1 fruit fly cellular context compared by ENCODE assay signal in genomic region chrX:8409793-8410192, dm6.
TF ChIP-seq lines count a peak whose summit lies in the region.

No protein-coding gene starts in this region.

TF ChIP-seq in whole organism, embryonic, 481 proteins besides CTCF, POLR2A, EP300 and RAD21 (continued from another document and continues in another):
- TF ChIP-seq onecut (GFP tag; IDR thresholded peaks at IDR 0.05; lab: Robert Waterston, UW) (peak; percentile 91), kni (GFP tag; optimal IDR thresholded peaks at IDR 0.05; lab: Kevin White, UChicago) (peak; percentile 87), tll (GFP tag; optimal IDR thresholded peaks at IDR 0.05; lab: Kevin White, UChicago) (no peak), zfh1 (GFP tag; IDR thresholded peaks at IDR 0.05; lab: Robert Waterston, UW) (peak; percentile 49; the same call in 1 of the 3 replicates), D19B (GFP tag; optimal IDR thresholded peaks at IDR 0.05; lab: Kevin White, UChicago) (no peak), BtbVII (GFP tag; optimal IDR thresholded peaks at IDR 0.05; lab: Kevin White, UChicago) (peak; percentile 74), CG15696 (tag; optimal IDR thresholded peaks at IDR 0.05; lab: Kevin White, UChicago) (peak; percentile 30), H2.0 (GFP tag; IDR thresholded peaks at IDR 0.05; lab: Robert Waterston, UW) (0 out of 2 replicates have a peak, but pooled peaks have one; percentile 18), Eip74EF (GFP tag; optimal IDR thresholded peaks at IDR 0.05; lab: Kevin White, UChicago) (peak in 1 of 2 experiments; percentile 12), CG5180 (GFP tag; optimal IDR thresholded peaks at IDR 0.05; lab: Kevin White, UChicago) (no peak), CG3163 (GFP tag; optimal IDR thresholded peaks at IDR 0.05; lab: Kevin White, UChicago) (no peak), GATAe (GFP tag; conservative IDR thresholded peaks at IDR 0.05; lab: Robert Waterston, UW) (no peak; the same call in 1 of the 2 replicates), CG10209 (GFP tag; optimal IDR thresholded peaks at IDR 0.05; lab: Kevin White, UChicago) (no peak), CG5245 (GFP tag; optimal IDR thresholded peaks at IDR 0.05; lab: Kevin White, UChicago) (no peak), CG8765 (GFP tag; IDR thresholded peaks at IDR 0.05; lab: Robert Waterston, UW) (peak; percentile 99), CG18262 (tag; optimal IDR thresholded peaks at IDR 0.05; lab: Kevin White, UChicago) (no peak), sima (GFP tag; optimal IDR thresholded peaks at IDR 0.05; lab: Kevin White, UChicago) (no peak), CG34422 (GFP tag; IDR thresholded peaks at IDR 0.05; lab: Robert Waterston, UW) (peak; percentile 78; the same call in 1 of the 3 replicates), CG5953 (GFP tag; IDR thresholded peaks at IDR 0.05; lab: Robert Waterston, UW) (no peak; the same call in 1 of the 2 replicates), Dip2 (GFP tag; IDR thresholded peaks at IDR 0.05; lab: Robert Waterston, UW) (no peak), Bdp1 (GFP tag; optimal IDR thresholded peaks at IDR 0.05; lab: Kevin White, UChicago) (no peak), Sox100B (GFP tag; optimal IDR thresholded peaks at IDR 0.05; lab: Kevin White, UChicago) (no peak), Hand (GFP tag; optimal IDR thresholded peaks at IDR 0.05; lab: Kevin White, UChicago) (peak; percentile 90), gt (GFP tag; IDR thresholded peaks at IDR 0.05; lab: Robert Waterston, UW) (no peak), ac (GFP tag; optimal IDR thresholded peaks at IDR 0.05; lab: Kevin White, UChicago) (no peak), grn (GFP tag; optimal IDR thresholded peaks at IDR 0.05; lab: Kevin White, UChicago) (no peak), prd (optimal IDR thresholded peaks at IDR 0.05; lab: Kevin White, UChicago) (no peak), prd (GFP tag; IDR thresholded peaks at IDR 0.05; lab: Robert Waterston, UW) (peak; percentile 36; the same call in 1 of the 3 replicates), CG1529 (GFP tag; optimal IDR thresholded peaks at IDR 0.05; lab: Kevin White, UChicago) (no peak), bsh (GFP tag; optimal IDR thresholded peaks at IDR 0.05; lab: Kevin White, UChicago) (peak in 1 of 2 experiments; percentile 67), pfk (GFP tag; optimal IDR thresholded peaks at IDR 0.05; lab: Kevin White, UChicago) (peak; percentile 79), CG12155 (GFP tag; optimal IDR thresholded peaks at IDR 0.05; lab: Kevin White, UChicago) (no peak), tin (GFP tag; optimal IDR thresholded peaks at IDR 0.05; lab: Kevin White, UChicago) (no peak), Side (GFP tag; optimal IDR thresholded peaks at IDR 0.05; lab: Kevin White, UChicago) (peak; percentile 37), CoRest (tag; optimal IDR thresholded peaks at IDR 0.05; lab: Kevin White, UChicago) (no peak), ci (GFP tag; IDR thresholded peaks at IDR 0.05; lab: Robert Waterston, UW) (peak; percentile 96), lov (optimal IDR thresholded peaks at IDR 0.05; lab: Kevin White, UChicago) (no peak), lov (GFP tag; IDR thresholded peaks at IDR 0.05; lab: Robert Waterston, UW) (peak; percentile 76; the same call in 2 of the 3 replicates), Deaf1 (tag; optimal IDR thresholded peaks at IDR 0.05; lab: Kevin White, UChicago) (peak; percentile 53), YL-1 (GFP tag; optimal IDR thresholded peaks at IDR 0.05; lab: Kevin White, UChicago) (peak; percentile 33), jing (GFP tag; optimal IDR thresholded peaks at IDR 0.05; lab: Kevin White, UChicago) (no peak), Atf6 (GFP tag; IDR thresholded peaks at IDR 0.05; lab: Robert Waterston, UW) (peak; percentile 97), Max (GFP tag; optimal IDR thresholded peaks at IDR 0.05; lab: Kevin White, UChicago) (no peak), CG1233 (GFP tag; optimal IDR thresholded peaks at IDR 0.05; lab: Kevin White, UChicago) (no peak), Med (GFP tag; lab: Kevin White, UChicago) (peak; percentile 90), C15 (GFP tag; IDR thresholded peaks at IDR 0.05; lab: Robert Waterston, UW) (peak; percentile 92; the same call in 2 of the 3 replicates), Dek (tag; optimal IDR thresholded peaks at IDR 0.05; lab: Kevin White, UChicago) (no peak), Doc2 (GFP tag; IDR thresholded peaks at IDR 0.05; lab: Robert Waterston, UW) (no peak), lbe (GFP tag; optimal IDR thresholded peaks at IDR 0.05; lab: Kevin White, UChicago) (peak; percentile 78), ATbp (GFP tag; optimal IDR thresholded peaks at IDR 0.05; lab: Kevin White, UChicago) (no peak), sisA (GFP tag; IDR thresholded peaks at IDR 0.05; lab: Robert Waterston, UW) (no peak), Adf1 (GFP tag; IDR thresholded peaks at IDR 0.05; lab: Robert Waterston, UW) (peak; percentile 93), ham (GFP tag; IDR thresholded peaks at IDR 0.05; lab: Robert Waterston, UW) (peak; percentile 42; the same call in 1 of the 2 replicates), MTF-1 (GFP tag; optimal IDR thresholded peaks at IDR 0.05; lab: Kevin White, UChicago; ENCODE audit: borderline replicate concordance) (peak; percentile 57), CG13123 (GFP tag; optimal IDR thresholded peaks at IDR 0.05; lab: Kevin White, UChicago) (no peak), CG17829 (tag; optimal IDR thresholded peaks at IDR 0.05; lab: Kevin White, UChicago) (peak; percentile 50), bbx (GFP tag; IDR thresholded peaks at IDR 0.05; lab: Robert Waterston, UW; ENCODE audit: partially characterized antibody) (peak; percentile 71; the same call in 1 of the 2 replicates), CG7556 (GFP tag; optimal IDR thresholded peaks at IDR 0.05; lab: Kevin White, UChicago) (no peak), Sry-β (GFP tag; optimal IDR thresholded peaks at IDR 0.05; lab: Kevin White, UChicago) (no peak), amos (GFP tag; IDR thresholded peaks at IDR 0.05; lab: Robert Waterston, UW; ENCODE audit: partially characterized antibody) (peak; percentile 20; the same call in 1 of the 2 replicates), TFAM (GFP tag; optimal IDR thresholded peaks at IDR 0.05; lab: Kevin White, UChicago) (no peak), Dp (GFP tag; optimal IDR thresholded peaks at IDR 0.05; lab: Kevin White, UChicago) (no peak), crp (GFP tag; optimal IDR thresholded peaks at IDR 0.05; lab: Kevin White, UChicago) (no peak), CG13894 (tag; optimal IDR thresholded peaks at IDR 0.05; lab: Kevin White, UChicago) (peak; percentile 87), ab (GFP tag; optimal IDR thresholded peaks at IDR 0.05; lab: Kevin White, UChicago) (no peak), Awh (GFP tag; IDR thresholded peaks at IDR 0.05; lab: Robert Waterston, UW) (no peak; the same call in 1 of the 2 replicates), CG11456 (GFP tag; IDR thresholded peaks at IDR 0.05; lab: Robert Waterston, UW) (no peak; the same call in 2 of the 3 replicates), CG6765 (GFP tag; optimal IDR thresholded peaks at IDR 0.05; lab: Kevin White, UChicago) (peak; percentile 90), ttk (GFP tag; IDR thresholded peaks at IDR 0.05; lab: Robert Waterston, UW) (no peak), emc (GFP tag; optimal IDR thresholded peaks at IDR 0.05; lab: Kevin White, UChicago) (no peak), dpn (GFP tag; optimal IDR thresholded peaks at IDR 0.05; lab: Kevin White, UChicago) (no peak), toy (GFP tag; IDR thresholded peaks at IDR 0.05; lab: Robert Waterston, UW) (peak; percentile 92), CG4404 (GFP tag; IDR thresholded peaks at IDR 0.05; lab: Robert Waterston, UW) (0 out of 2 replicates have a peak, but pooled peaks have one; percentile 18), CG10959 (GFP tag; IDR thresholded peaks at IDR 0.05; lab: Robert Waterston, UW) (peak; percentile 45; the same call in 1 of the 2 replicates), Ets65A (GFP tag; lab: Kevin White, UChicago) (no peak), CG6272 (GFP tag; IDR thresholded peaks at IDR 0.05; lab: Robert Waterston, UW) (no peak), Ssrp (tag; optimal IDR thresholded peaks at IDR 0.05; lab: Kevin White, UChicago) (no peak), CG4360 (GFP tag; IDR thresholded peaks at IDR 0.05; lab: Robert Waterston, UW) (peak; percentile 44), CG7963 (GFP tag; IDR thresholded peaks at IDR 0.05; lab: Robert Waterston, UW; ENCODE audit: partially characterized antibody) (no peak), ems (GFP tag; optimal IDR thresholded peaks at IDR 0.05; lab: Kevin White, UChicago) (no peak), grau (tag; optimal IDR thresholded peaks at IDR 0.05; lab: Kevin White, UChicago) (peak; percentile 39), hb (GFP tag; IDR thresholded peaks at IDR 0.05; lab: Robert Waterston, UW; ENCODE audit: partially characterized antibody) (no peak), Drgx (GFP tag; IDR thresholded peaks at IDR 0.05; lab: Robert Waterston, UW) (peak; percentile 97), dysf (GFP tag; IDR thresholded peaks at IDR 0.05; lab: Robert Waterston, UW) (peak; percentile 53; the same call in 2 of the 3 replicates), dmrt99B (tag; optimal IDR thresholded peaks at IDR 0.05; lab: Kevin White, UChicago) (no peak), CG9215 (GFP tag; IDR thresholded peaks at IDR 0.05; lab: Robert Waterston, UW) (no peak; the same call in 1 of the 2 replicates), lab (GFP tag; optimal IDR thresholded peaks at IDR 0.05; lab: Kevin White, UChicago) (peak; percentile 50), CG18011 (GFP tag; optimal IDR thresholded peaks at IDR 0.05; lab: Kevin White, UChicago) (no peak), CG10366 (GFP tag; IDR thresholded peaks at IDR 0.05; lab: Robert Waterston, UW) (peak; percentile 29; the same call in 1 of the 2 replicates), hbn (GFP tag; IDR thresholded peaks at IDR 0.05; lab: Robert Waterston, UW; ENCODE audit: partially characterized antibody) (0 out of 2 replicates have a peak, but pooled peaks have one; percentile 23), Myb (GFP tag; optimal IDR thresholded peaks at IDR 0.05; lab: Kevin White, UChicago) (no peak), CG1602 (GFP tag; optimal IDR thresholded peaks at IDR 0.05; lab: Kevin White, UChicago) (no peak), HmgZ (tag; optimal IDR thresholded peaks at IDR 0.05; lab: Kevin White, UChicago) (peak; percentile 75), danr (GFP tag; IDR thresholded peaks at IDR 0.05; lab: Robert Waterston, UW) (no peak), Six4 (GFP tag; optimal IDR thresholded peaks at IDR 0.05; lab: Kevin White, UChicago) (no peak), CG4282 (GFP tag; optimal IDR thresholded peaks at IDR 0.05; lab: Kevin White, UChicago) (no peak), ssp (GFP tag; IDR thresholded peaks at IDR 0.05; lab: Robert Waterston, UW) (no peak), CG12769 (tag; optimal IDR thresholded peaks at IDR 0.05; lab: Kevin White, UChicago) (peak; percentile 38), vfl (GFP tag; optimal IDR thresholded peaks at IDR 0.05; lab: Kevin White, UChicago) (no peak), CG30403 (GFP tag; optimal IDR thresholded peaks at IDR 0.05; lab: Kevin White, UChicago) (no peak), CG2875 (GFP tag; optimal IDR thresholded peaks at IDR 0.05; lab: Kevin White, UChicago) (no peak), CG17912 (GFP tag; optimal IDR thresholded peaks at IDR 0.05; lab: Kevin White, UChicago) (peak; percentile 42), CG8359 (GFP tag; optimal IDR thresholded peaks at IDR 0.05; lab: Kevin White, UChicago; ENCODE audit: borderline replicate concordance) (peak; percentile 32), Usf (GFP tag; optimal IDR thresholded peaks at IDR 0.05; lab: Kevin White, UChicago) (no peak), ro (GFP tag; IDR thresholded peaks at IDR 0.05; lab: Robert Waterston, UW) (no peak), salm (tag; optimal IDR thresholded peaks at IDR 0.05; lab: Kevin White, UChicago) (peak; percentile 34), stwl (tag; optimal IDR thresholded peaks at IDR 0.05; lab: Kevin White, UChicago) (no peak), CG2202 (tag; optimal IDR thresholded peaks at IDR 0.05; lab: Kevin White, UChicago) (no peak), eyg (GFP tag; optimal IDR thresholded peaks at IDR 0.05; lab: Kevin White, UChicago) (no peak), pros (GFP tag; optimal IDR thresholded peaks at IDR 0.05; lab: Kevin White, UChicago) (peak; percentile 61), peb (GFP tag; IDR thresholded peaks at IDR 0.05; lab: Robert Waterston, UW) (peak; percentile 58), ranshi (GFP tag; IDR thresholded peaks at IDR 0.05; lab: Robert Waterston, UW) (peak; percentile 41; the same call in 1 of the 2 replicates), chinmo (GFP tag; IDR thresholded peaks at IDR 0.05; lab: Robert Waterston, UW; ENCODE audit: partially characterized antibody) (peak; percentile 86), Pdp1 (GFP tag; optimal IDR thresholded peaks at IDR 0.05; lab: Kevin White, UChicago) (peak in 1 of 2 experiments; percentile 34), CG33213 (GFP tag; optimal IDR thresholded peaks at IDR 0.05; lab: Kevin White, UChicago) (no peak), eve (GFP tag; optimal IDR thresholded peaks at IDR 0.05; lab: Kevin White, UChicago) (no peak), Hr3 (GFP tag; optimal IDR thresholded peaks at IDR 0.05; lab: Kevin White, UChicago) (no peak), Mad (GFP tag; optimal IDR thresholded peaks at IDR 0.05; lab: Kevin White, UChicago) (no peak), bcd (GFP tag; optimal IDR thresholded peaks at IDR 0.05; lab: Kevin White, UChicago) (no peak), her (GFP tag; optimal IDR thresholded peaks at IDR 0.05; lab: Kevin White, UChicago) (peak; percentile 17), pnt (GFP tag; optimal IDR thresholded peaks at IDR 0.05; lab: Kevin White, UChicago) (no peak), CG6791 (GFP tag; IDR thresholded peaks at IDR 0.05; lab: Robert Waterston, UW; ENCODE audit: partially characterized antibody) (no peak; the same call in 2 of the 3 replicates), CG9932 (GFP tag; IDR thresholded peaks at IDR 0.05; lab: Robert Waterston, UW) (peak; percentile 63), CG8478 (optimal IDR thresholded peaks at IDR 0.05; lab: Kevin White, UChicago) (peak; percentile 84), dmrt11E (tag; optimal IDR thresholded peaks at IDR 0.05; lab: Kevin White, UChicago) (no peak), B-H1 (GFP tag; IDR thresholded peaks at IDR 0.05; lab: Robert Waterston, UW) (peak; percentile 16; the same call in 1 of the 3 replicates), CG6654 (GFP tag; optimal IDR thresholded peaks at IDR 0.05; lab: Kevin White, UChicago) (no peak), fd3F (GFP tag; optimal IDR thresholded peaks at IDR 0.05; lab: Kevin White, UChicago) (no peak), CG1792 (GFP tag; optimal IDR thresholded peaks at IDR 0.05; lab: Kevin White, UChicago) (no peak), ase (GFP tag; IDR thresholded peaks at IDR 0.05; lab: Robert Waterston, UW) (peak; percentile 68; the same call in 2 of the 3 replicates), fu2 (GFP tag; optimal IDR thresholded peaks at IDR 0.05; lab: Kevin White, UChicago) (no peak)
